Worm (Caenorhabditis elegans) whole organism, young adult: ENCODE measurements around the gene T24F1.7.

Experiments used
- B0035.1 ChIP-seq: sonication (generic microtip); optimal IDR thresholded peaks from 2 replicates; lab custom pipeline; 2016; ENCODE audit warnings: missing genetic modification characterization, mild to moderate bottlenecking, missing compliant biosample characterization, missing genotype, missing genetic modification reagents
- B0261.1 ChIP-seq: sonication (generic microtip); optimal IDR thresholded peaks from 2 replicates; lab custom pipeline; 2016; ENCODE audit warnings: mild to moderate bottlenecking, missing genetic modification characterization, moderate library complexity, missing compliant biosample characterization
- C06A6.2 ChIP-seq: fragments of 200-800 bp; sonication (Bioruptor generic); conservative IDR thresholded peaks from 2 replicates; pipeline ENCODE4 v1.3.6; 2022; ENCODE audit warnings: missing genetic modification characterization, missing compliant biosample characterization
- C17E4.6 ChIP-seq: fragments of 200-800 bp; sonication (Bioruptor generic); IDR thresholded peaks from 2 replicates; pipeline ENCODE4 v1.3.6; 2022; ENCODE audit warnings: missing genetic modification reagents, missing genetic modification characterization, missing compliant biosample characterization
- D2030.7 ChIP-seq: fragments of 200-800 bp; sonication (Bioruptor generic); IDR thresholded peaks from 2 replicates; pipeline ENCODE4 v1.3.6; 2022; ENCODE audit warnings: missing genetic modification reagents, missing genetic modification characterization, missing compliant biosample characterization
- F33H1.4 ChIP-seq: fragments of 200-800 bp; sonication (Bioruptor generic); IDR thresholded peaks from 2 replicates; pipeline ENCODE4 v1.3.6; 2022; ENCODE audit warnings: missing genetic modification reagents, missing genetic modification characterization, missing compliant biosample characterization
- F37B4.10 ChIP-seq: fragments of 200-800 bp; sonication (Bioruptor generic); IDR thresholded peaks from 2 replicates; pipeline ENCODE4 v1.3.6; 2022; ENCODE audit warnings: missing genetic modification characterization, missing compliant biosample characterization
- F39B2.1 ChIP-seq: fragments of 200-800 bp; sonication (Bioruptor generic); IDR thresholded peaks from 2 replicates; pipeline ENCODE4 v1.3.6; 2022; ENCODE audit warnings: missing genetic modification reagents, missing genetic modification characterization, missing compliant biosample characterization
- F55B11.4 ChIP-seq: sonication (generic microtip); optimal IDR thresholded peaks from 2 replicates; lab custom pipeline; 2016; ENCODE audit warnings: missing compliant biosample characterization, missing genetic modification characterization, borderline replicate concordance; ENCODE audit not compliant: insufficient read depth
- K11D2.4 ChIP-seq: fragments of 200-800 bp; sonication (Bioruptor generic); IDR thresholded peaks from 2 replicates; pipeline ENCODE4 v1.3.6; 2022; ENCODE audit warnings: missing genetic modification reagents, missing genetic modification characterization, missing compliant biosample characterization
- T07F8.4 ChIP-seq: sonication (generic microtip); optimal IDR thresholded peaks from 2 replicates; lab custom pipeline; 2016; ENCODE audit warnings: mild to moderate bottlenecking, missing genetic modification characterization, moderate library complexity, missing compliant biosample characterization
- Y53F4B.3 ChIP-seq: fragments of 200-800 bp; sonication (Bioruptor generic); IDR thresholded peaks from 2 replicates; pipeline ENCODE4 v1.3.6; 2022; ENCODE audit warnings: missing genetic modification reagents, missing genetic modification characterization, missing compliant biosample characterization
- Y56A3A.18 ChIP-seq: fragments of 200-800 bp; sonication (Bioruptor generic); IDR thresholded peaks from 2 replicates; pipeline ENCODE4 v1.3.6; 2022; ENCODE audit warnings: missing genetic modification reagents, missing genetic modification characterization, missing compliant biosample characterization
- bed-2 ChIP-seq: fragments of 200-800 bp; sonication (Bioruptor generic); IDR thresholded peaks from 2 replicates; pipeline ENCODE4 v1.3.6; 2022; ENCODE audit warnings: missing genetic modification reagents, missing genetic modification characterization, missing compliant biosample characterization
- ccch-3 ChIP-seq: fragments of 200-800 bp; sonication (Bioruptor generic); optimal IDR thresholded peaks from 2 replicates; lab custom pipeline; 2018; ENCODE audit warnings: mild to moderate bottlenecking, missing genetic modification characterization, missing compliant biosample characterization
- cebp-2 ChIP-seq: fragments of 200-800 bp; sonication (Bioruptor generic); IDR thresholded peaks from 2 replicates; pipeline ENCODE4 v1.3.6; 2022; ENCODE audit warnings: missing genetic modification characterization, missing compliant biosample characterization
- ceh-100 ChIP-seq: fragments of 200-800 bp; sonication (Bioruptor generic); IDR thresholded peaks from 2 replicates; pipeline ENCODE4 v1.3.6; 2022; ENCODE audit warnings: missing genetic modification reagents, missing genetic modification characterization, missing compliant biosample characterization
- ceh-40 ChIP-seq: fragments of 200-800 bp; sonication (Bioruptor generic); IDR thresholded peaks from 2 replicates; pipeline ENCODE4 v1.3.6; 2022; ENCODE audit warnings: missing genetic modification characterization, missing compliant biosample characterization
- dpl-1 ChIP-seq: fragments of 150-350 bp; optimal IDR thresholded peaks from 2 replicates; lab custom pipeline; 2014; ENCODE audit warnings: missing biosample characterization, missing genetic modification reagents, missing genetic modification characterization
- egl-44 ChIP-seq: fragments of 200-800 bp; sonication (Bioruptor generic); IDR thresholded peaks from 2 replicates; pipeline ENCODE4 v1.3.6; 2022; ENCODE audit warnings: missing genetic modification reagents, missing genetic modification characterization, missing compliant biosample characterization
- ekl-4 ChIP-seq: fragments of 200-800 bp; sonication (Bioruptor generic); IDR thresholded peaks from 2 replicates; pipeline ENCODE4 v1.3.6; 2022; ENCODE audit warnings: missing genetic modification reagents, missing genetic modification characterization, missing compliant biosample characterization
- ets-4 ChIP-seq: fragments of 200-800 bp; sonication (Bioruptor generic); optimal IDR thresholded peaks from 2 replicates; lab custom pipeline; 2018; ENCODE audit warnings: mild to moderate bottlenecking, missing genetic modification characterization, missing compliant biosample characterization
- hlh-12 ChIP-seq: sonication (generic microtip); optimal IDR thresholded peaks from 2 replicates; lab custom pipeline; 2016; ENCODE audit warnings: missing genetic modification characterization, missing compliant biosample characterization
- hmg-20 ChIP-seq: fragments of 200-800 bp; sonication (Bioruptor generic); IDR thresholded peaks from 2 replicates; pipeline ENCODE4 v1.3.6; 2022; ENCODE audit warnings: missing genetic modification reagents, missing genetic modification characterization, missing compliant biosample characterization
- let-526 ChIP-seq: fragments of 200-800 bp; sonication (Bioruptor generic); IDR thresholded peaks from 2 replicates; pipeline ENCODE4 v1.3.6; 2022; ENCODE audit warnings: missing genetic modification reagents, missing genetic modification characterization, missing compliant biosample characterization
- let-607 ChIP-seq, 2 experiments: fragments of 200-800 bp in 1 of 2; sonication (Bioruptor generic) in 1 of 2; sonication (generic microtip) in 1 of 2; optimal IDR thresholded peaks; 2 replicates each; lab custom pipeline; 2016 to 2018; ENCODE audit warnings: mild to moderate bottlenecking in 2 of 2, missing compliant biosample characterization in 2 of 2, missing genetic modification characterization in 2 of 2, moderate library complexity in 2 of 2, missing genotype in 1 of 2
- lin-26 ChIP-seq: fragments of 200-800 bp; sonication (Bioruptor generic); IDR thresholded peaks from 2 replicates; pipeline ENCODE4 v1.3.6; 2022; ENCODE audit warnings: missing genetic modification reagents, missing genetic modification characterization, missing compliant biosample characterization
- lin-35 ChIP-seq, 3 experiments: fragments of 150-350 bp in 2 of 3; sonication (generic microtip) in 1 of 3; optimal IDR thresholded peaks; 2 replicates each; lab custom pipeline; 2014 to 2018; ENCODE audit warnings: missing biosample characterization in 3 of 3, missing genetic modification characterization in 3 of 3, missing genetic modification reagents in 3 of 3
- madf-6 ChIP-seq: fragments of 200-800 bp; sonication (Bioruptor generic); IDR thresholded peaks from 2 replicates; pipeline ENCODE4 v1.3.6; 2022; ENCODE audit warnings: missing genetic modification reagents, missing genetic modification characterization, missing compliant biosample characterization
- mel-28 ChIP-seq: sonication (generic microtip); optimal IDR thresholded peaks from 2 replicates; lab custom pipeline; 2016; ENCODE audit warnings: borderline replicate concordance, mild to moderate bottlenecking, missing genetic modification characterization, missing compliant biosample characterization
- mes-4 ChIP-seq: sonication (generic microtip); optimal IDR thresholded peaks from 2 replicates; lab custom pipeline; 2016; ENCODE audit warnings: missing genotype, missing genetic modification characterization, missing compliant biosample characterization
- mxl-1 ChIP-seq: sonication (generic microtip); optimal IDR thresholded peaks from 2 replicates; lab custom pipeline; 2016; ENCODE audit warnings: missing genetic modification characterization, missing compliant biosample characterization
- nfya-1 ChIP-seq: sonication (generic microtip); optimal IDR thresholded peaks from 2 replicates; lab custom pipeline; 2017; ENCODE audit warnings: antibody characterized with exemption, missing compliant biosample characterization, missing genetic modification characterization, borderline replicate concordance; ENCODE audit not compliant: insufficient read depth
- nfya-2 ChIP-seq: fragments of 200-800 bp; sonication (Bioruptor generic); IDR thresholded peaks from 2 replicates; pipeline ENCODE4 v1.3.6; 2022; ENCODE audit warnings: missing genetic modification reagents, missing genetic modification characterization, missing compliant biosample characterization
- nfyb-1 ChIP-seq: fragments of 200-800 bp; sonication (Bioruptor generic); IDR thresholded peaks from 2 replicates; pipeline ENCODE4 v1.3.6; 2022; ENCODE audit warnings: missing genetic modification reagents, missing genetic modification characterization, missing compliant biosample characterization
- nhr-120 ChIP-seq: fragments of 200-800 bp; sonication (Bioruptor generic); IDR thresholded peaks from 2 replicates; pipeline ENCODE4 v1.3.6; 2022; ENCODE audit warnings: missing genetic modification characterization, missing compliant biosample characterization
- nhr-80 ChIP-seq: sonication (generic microtip); optimal IDR thresholded peaks from 2 replicates; lab custom pipeline; 2016; ENCODE audit warnings: missing genetic modification characterization, missing compliant biosample characterization
- rec-8 ChIP-seq, 2 experiments: sonication (generic microtip); optimal IDR thresholded peaks; 2 replicates each; lab custom pipeline; 2016; ENCODE audit warnings: mild to moderate bottlenecking in 2 of 2, missing genetic modification characterization in 2 of 2, missing genetic modification reagents in 2 of 2, missing genotype in 2 of 2, missing biosample characterization in 1 of 2, missing compliant biosample characterization in 1 of 2, moderate library complexity in 1 of 2
- somi-1 ChIP-seq: fragments of 200-800 bp; sonication (Bioruptor generic); optimal IDR thresholded peaks from 2 replicates; lab custom pipeline; 2018; ENCODE audit warnings: mild to moderate bottlenecking, missing genetic modification characterization, missing compliant biosample characterization
- sptf-2 ChIP-seq: fragments of 200-800 bp; sonication (Bioruptor generic); optimal IDR thresholded peaks from 2 replicates; lab custom pipeline; 2018; ENCODE audit warnings: mild to moderate bottlenecking, missing genetic modification characterization, missing compliant biosample characterization
- tbx-9 ChIP-seq: sonication (generic microtip); optimal IDR thresholded peaks from 2 replicates; lab custom pipeline; 2016; ENCODE audit warnings: borderline replicate concordance, missing genetic modification characterization, inconsistent platforms, missing compliant biosample characterization
- unc-130 ChIP-seq: sonication (generic microtip); optimal IDR thresholded peaks from 2 replicates; lab custom pipeline; 2016; ENCODE audit warnings: missing genetic modification reagents, missing genetic modification characterization, missing compliant biosample characterization
- unc-62 ChIP-seq: fragments of 150-350 bp; optimal IDR thresholded peaks from 2 replicates; lab custom pipeline; 2014; ENCODE audit warnings: missing biosample characterization, missing genetic modification reagents, missing genetic modification characterization
- zfh-2 ChIP-seq: fragments of 200-800 bp; sonication (Bioruptor generic); conservative IDR thresholded peaks from 2 replicates; pipeline ENCODE4 v1.3.6; 2022; ENCODE audit warnings: missing genetic modification reagents, missing genetic modification characterization, missing compliant biosample characterization
- zim-3 ChIP-seq: sonication (generic microtip); optimal IDR thresholded peaks from 2 replicates; lab custom pipeline; 2017; ENCODE audit warnings: mild to moderate bottlenecking, missing genetic modification characterization, moderate library complexity, missing compliant biosample characterization
- ztf-28 ChIP-seq: fragments of 200-800 bp; sonication (Bioruptor generic); IDR thresholded peaks from 2 replicates; pipeline ENCODE4 v1.3.6; 2022; ENCODE audit warnings: missing genetic modification reagents, missing genetic modification characterization, missing compliant biosample characterization
- ztf-3 ChIP-seq: fragments of 200-800 bp; sonication (Bioruptor generic); optimal IDR thresholded peaks from 2 replicates; lab custom pipeline; 2018; ENCODE audit warnings: mild to moderate bottlenecking, missing genetic modification characterization, missing compliant biosample characterization

T24F1.7 gene

DNA sequence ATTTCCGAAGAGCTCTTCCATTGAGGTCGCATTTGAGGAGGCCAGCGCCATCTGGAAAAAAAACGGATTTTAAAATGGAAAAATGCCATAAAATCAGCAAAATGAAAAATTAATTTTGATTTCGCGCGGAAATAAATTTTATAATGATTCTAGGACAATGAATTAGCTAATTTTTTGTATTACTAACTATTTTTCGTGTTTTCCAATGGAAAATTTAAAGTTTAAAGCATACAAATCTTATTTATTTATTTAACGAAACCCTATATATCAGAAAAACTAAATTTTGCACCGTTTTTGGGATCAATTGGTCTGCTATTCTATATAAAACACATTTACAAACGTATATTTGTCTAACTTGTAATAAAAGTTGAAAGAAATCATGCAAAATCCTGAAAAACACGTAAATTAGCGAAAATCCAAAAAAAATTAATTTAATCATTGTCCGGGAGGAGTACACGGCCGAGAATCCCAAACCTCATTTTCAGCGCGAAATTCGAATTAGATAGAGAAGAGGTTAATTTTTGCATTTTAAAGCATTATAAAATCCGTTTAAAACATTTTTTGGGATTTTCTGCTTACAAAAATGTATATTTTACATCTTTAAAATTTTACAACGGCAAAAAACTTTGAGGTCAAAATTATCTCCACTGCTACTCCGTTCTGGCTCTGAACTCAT, 22.1 kb upstream of the T24F1.7 start, which contains the start of gene C47G2.3 (continued):
- TF ChIP-seq C06A6.2: no peak
- TF ChIP-seq nfya-2: no peak
- peak in 1 of 3 experiments; percentile 78 for TF ChIP-seq lin-35 (GFP tag; optimal IDR thresholded peaks at IDR 0.05; lab: Kevin White, UChicago)
- peak; percentile 13 for TF ChIP-seq ccch-3 (GFP tag; lab: Kevin White, UChicago)
- peak; percentile 43; the same call in 1 of the 2 replicates for TF ChIP-seq F33H1.4 (GFP tag; lab: Robert Waterston, UW)
- no peak for TF ChIP-seq mel-28 (tag; lab: Kevin White, UChicago)
- TF ChIP-seq B0261.1: no peak
- no peak for TF ChIP-seq ztf-28 (GFP tag; lab: Robert Waterston, UW)
- TF ChIP-seq hlh-12 (tag; lab: Kevin White, UChicago): no peak
- TF ChIP-seq dpl-1 (GFP tag; lab: Kevin White, UChicago): peak; percentile 25
- TF ChIP-seq nfyb-1 (GFP tag; lab: Robert Waterston, UW): no peak
- no peak for TF ChIP-seq let-526 (GFP tag; lab: Robert Waterston, UW)
- TF ChIP-seq mes-4: no peak
- TF ChIP-seq bed-2 (GFP tag; lab: Robert Waterston, UW): 0 out of 2 replicates have a peak, but pooled peaks have one; percentile 51
- peak; percentile 37; the same call in 1 of the 2 replicates for TF ChIP-seq ekl-4 (GFP tag; lab: Robert Waterston, UW)
- TF ChIP-seq nhr-80 (tag; lab: Kevin White, UChicago): no peak
- no peak for TF ChIP-seq Y56A3A.18
- TF ChIP-seq egl-44 (GFP tag; lab: Robert Waterston, UW): no peak
- TF ChIP-seq K11D2.4 (GFP tag; lab: Robert Waterston, UW): no peak
- TF ChIP-seq T07F8.4 (tag; lab: Kevin White, UChicago): no peak
- TF ChIP-seq zfh-2: no peak
- TF ChIP-seq mxl-1 (tag; lab: Kevin White, UChicago): no peak
- TF ChIP-seq B0035.1 (tag; lab: Kevin White, UChicago): no peak
- TF ChIP-seq sptf-2 (GFP tag; lab: Kevin White, UChicago): no peak
- peak in 1 of 2 experiments; percentile 51 for TF ChIP-seq let-607 (tag; optimal IDR thresholded peaks at IDR 0.05; lab: Kevin White, UChicago)
- TF ChIP-seq F39B2.1: 0 out of 2 replicates have a peak, but pooled peaks have one; percentile 3
- no peak for TF ChIP-seq nfya-1 (tag; lab: Kevin White, UChicago)
- TF ChIP-seq F55B11.4 (tag; lab: Kevin White, UChicago): no peak
- TF ChIP-seq cebp-2 (GFP tag; lab: Robert Waterston, UW): no peak
- no peak for TF ChIP-seq C17E4.6 (GFP tag; lab: Robert Waterston, UW)
- peak; percentile 56 for TF ChIP-seq D2030.7 (GFP tag; lab: Robert Waterston, UW)
- TF ChIP-seq Y53F4B.3 (GFP tag; lab: Robert Waterston, UW): no peak
- TF ChIP-seq tbx-9 (tag; lab: Kevin White, UChicago): no peak
- no peak for TF ChIP-seq unc-62 (GFP tag; lab: Kevin White, UChicago)
- TF ChIP-seq ztf-3 (GFP tag; lab: Kevin White, UChicago): no peak
- peak in 1 of 2 experiments; percentile 25 for TF ChIP-seq rec-8 (tag; optimal IDR thresholded peaks at IDR 0.05; lab: Kevin White, UChicago)
- TF ChIP-seq ets-4 (GFP tag; lab: Kevin White, UChicago): no peak
- TF ChIP-seq F37B4.10 (GFP tag; lab: Robert Waterston, UW): no peak
- TF ChIP-seq unc-130 (GFP tag; lab: Kevin White, UChicago): peak; percentile 72
- TF ChIP-seq zim-3 (tag; lab: Kevin White, UChicago): no peak
- TF ChIP-seq hmg-20 (GFP tag; lab: Robert Waterston, UW): 0 out of 2 replicates have a peak, but pooled peaks have one; percentile 26
- no peak for TF ChIP-seq somi-1 (GFP tag; lab: Kevin White, UChicago)
- no peak for TF ChIP-seq nhr-120 (GFP tag; lab: Robert Waterston, UW)
- TF ChIP-seq ceh-40: no peak
- peak; percentile 74 for TF ChIP-seq madf-6 (GFP tag; lab: Robert Waterston, UW)
- no peak for TF ChIP-seq lin-26
- no peak for TF ChIP-seq ceh-100 (GFP tag; lab: Robert Waterston, UW)
